Fruit fly (Drosophila melanogaster): ENCODE measurements around the gene CG34165.

DNA sequence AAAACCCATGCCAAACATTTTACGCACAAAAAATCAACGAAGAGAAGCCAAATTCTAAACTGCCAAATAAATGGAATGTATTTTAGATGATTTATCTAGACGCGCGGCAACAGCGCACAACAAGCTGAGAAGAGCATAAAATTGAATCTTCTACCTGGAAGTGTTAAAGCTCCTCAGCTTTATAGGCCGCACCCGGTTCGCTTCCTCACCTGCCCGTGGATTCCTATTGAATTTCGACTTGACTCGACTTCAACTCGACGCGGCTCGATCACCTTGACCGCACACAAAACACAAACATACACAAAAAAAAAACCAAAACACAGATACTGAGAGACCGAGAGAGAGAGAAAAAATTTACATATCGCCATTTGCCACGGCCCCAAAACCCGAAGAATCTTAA is 33.9 kb upstream of the CG34165 start:
- no peak for TF ChIP-seq pan (optimal IDR thresholded peaks at IDR 0.05)
- no peak for TF ChIP-seq Dll (optimal IDR thresholded peaks at IDR 0.05)
- no peak for TF ChIP-seq CG8478 (optimal IDR thresholded peaks at IDR 0.05)
- no peak for TF ChIP-seq usp (GFP tag; optimal IDR thresholded peaks at IDR 0.05)
- TF ChIP-seq EcR (GFP tag; optimal IDR thresholded peaks at IDR 0.05): no peak
- no peak for TF ChIP-seq psq (optimal IDR thresholded peaks at IDR 0.05)

Data from whole organism.